Worm (Caenorhabditis elegans) whole organism, L2 larva: ENCODE results near the gene wrt-1.

Source experiments
- fos-1 ChIP-seq: fragments of 150-350 bp; optimal IDR thresholded peaks from 2 replicates; lab custom pipeline; 2014; ENCODE audit warnings: missing biosample characterization, missing genetic modification characterization
- lin-13 ChIP-seq: fragments of 150-350 bp; optimal IDR thresholded peaks from 2 replicates; lab custom pipeline; 2014; ENCODE audit warnings: missing biosample characterization, missing genetic modification reagents, missing genetic modification characterization
- mdl-1 ChIP-seq, 2 experiments: fragments of 150-350 bp in 1 of 2; sonication (generic microtip) in 1 of 2; optimal IDR thresholded peaks; 2 replicates each; lab custom pipeline; 2017; ENCODE audit warnings: missing biosample characterization in 2 of 2, missing genetic modification characterization in 2 of 2
- nhr-23 ChIP-seq: fragments of 150-350 bp; optimal IDR thresholded peaks from 2 replicates; lab custom pipeline; 2014; ENCODE audit warnings: missing biosample characterization, missing genetic modification reagents, missing genetic modification characterization
- nhr-25 ChIP-seq: fragments of 150-350 bp; sonication (generic microtip); optimal IDR thresholded peaks from 3 replicates; lab custom pipeline; 2014; ENCODE audit warnings: missing biosample characterization, missing genetic modification characterization
- zag-1 ChIP-seq: fragments of 150-350 bp; optimal IDR thresholded peaks from 2 replicates; lab custom pipeline; 2014; ENCODE audit warnings: missing biosample characterization, missing genetic modification characterization

- TF ChIP-seq mdl-1 (tag; optimal IDR thresholded peaks at IDR 0.05; lab: Kevin White, UChicago) (no peak), lin-13 (GFP tag; lab: Kevin White, UChicago) (no peak), nhr-25 (tag; lab: Kevin White, UChicago) (no peak), nhr-23 (no peak), zag-1 (tag; lab: Kevin White, UChicago) (no peak), fos-1 (tag; lab: Kevin White, UChicago) (no peak)
These were observed 41.2 kb upstream of the wrt-1 start, which contains the start of gene D1022.9 for ce11 chrII:7489605-7490004.
